Worm (Caenorhabditis elegans): ENCODE data around the gene C04E12.2.

DNA sequence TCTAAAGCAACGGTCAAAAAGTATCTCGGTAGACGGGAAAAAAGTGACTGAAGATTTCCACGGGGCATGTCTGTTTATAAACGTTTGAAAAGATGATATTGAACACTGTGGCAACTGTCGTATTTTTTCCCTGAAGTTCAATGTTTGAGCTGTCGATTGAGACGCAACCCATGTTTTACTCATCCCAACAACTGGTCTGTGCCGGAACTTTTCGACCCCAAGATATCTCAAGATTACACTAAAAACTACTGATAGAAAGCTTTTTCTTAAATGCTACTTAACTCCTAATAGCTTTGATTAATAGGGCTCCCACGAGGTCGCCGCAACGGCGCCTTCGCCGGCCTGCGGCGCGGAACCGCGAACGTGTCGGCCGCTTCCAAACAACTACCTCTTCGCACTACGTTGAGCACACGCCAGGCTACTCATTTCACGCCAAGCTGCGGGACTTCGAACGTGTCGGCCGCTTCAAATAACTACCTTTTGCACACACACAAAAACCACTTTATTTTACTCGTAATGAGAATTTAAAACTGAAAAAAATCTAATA is 26.9 kb downstream of the C04E12.2 start, which contains the start of gene T20D4.15:
- TF ChIP-seq F13C5.2 (tag; optimal IDR thresholded peaks at IDR 0.05) = no peak
- TF ChIP-seq ama-1 (optimal IDR thresholded peaks at IDR 0.05) = no peak
- no peak for TF ChIP-seq hmg-4 (GFP tag; optimal IDR thresholded peaks at IDR 0.05)
- no peak for TF ChIP-seq hnd-1 (tag; optimal IDR thresholded peaks at IDR 0.05)
- TF ChIP-seq sea-1 (GFP tag; conservative IDR thresholded peaks at IDR 0.05) = no peak
- TF ChIP-seq ets-7 (tag; optimal IDR thresholded peaks at IDR 0.05) = no peak
- no peak for TF ChIP-seq ceh-13 (GFP tag; optimal IDR thresholded peaks at IDR 0.05)
- TF ChIP-seq tra-4 (tag; optimal IDR thresholded peaks at IDR 0.05) = no peak
- no peak for TF ChIP-seq aly-1 (tag; optimal IDR thresholded peaks at IDR 0.05)
